Fruit fly (Drosophila melanogaster) whole organism, embryonic: ENCODE results near the gene bib.

Experiments
- Aef1 ChIP-seq: fragments of 200-800 bp; sonication (Bioruptor generic); IDR thresholded peaks from 3 replicates; pipeline ENCODE4 v1.3.6; 2022; ENCODE audit warnings: missing biosample characterization, missing genetic modification characterization
- Blimp-1 ChIP-seq: fragments of 200-800 bp; sonication (Bioruptor generic); optimal IDR thresholded peaks from 3 replicates; lab custom pipeline; 2018; ENCODE audit warnings: missing biosample characterization, missing genetic modification characterization, mild to moderate bottlenecking, moderate library complexity, missing genetic modification reagents
- CG10209 ChIP-seq: fragments of 200-800 bp; sonication (Bioruptor generic); optimal IDR thresholded peaks from 3 replicates; lab custom pipeline; 2017; ENCODE audit warnings: missing biosample characterization, mild to moderate bottlenecking, missing genetic modification characterization, missing genetic modification reagents
- CG10366 ChIP-seq: fragments of 200-800 bp; sonication (Bioruptor generic); IDR thresholded peaks from 2 replicates; pipeline ENCODE4 v1.3.6; 2022; ENCODE audit warnings: missing biosample characterization, missing genetic modification characterization
- CG11398 ChIP-seq: fragments of 200-800 bp; sonication (Bioruptor generic); optimal IDR thresholded peaks from 2 replicates; lab custom pipeline; 2016; ENCODE audit warnings: missing biosample characterization, missing genetic modification characterization
- CG12219 ChIP-seq: fragments of 200-800 bp; sonication (Bioruptor generic); optimal IDR thresholded peaks from 3 replicates; lab custom pipeline; 2018; ENCODE audit warnings: missing biosample characterization, mild to moderate bottlenecking, missing genetic modification characterization
- CG1602 ChIP-seq: fragments of 200-800 bp; sonication (Bioruptor generic); optimal IDR thresholded peaks from 3 replicates; lab custom pipeline; 2016; ENCODE audit warnings: missing biosample characterization, missing genetic modification characterization
- CG16863 ChIP-seq: fragments of 200-800 bp; sonication (Bioruptor generic); optimal IDR thresholded peaks from 3 replicates; lab custom pipeline; 2016; ENCODE audit warnings: missing biosample characterization, missing genetic modification characterization
- CG17612 ChIP-seq: fragments of 200-800 bp; sonication (Bioruptor generic); IDR thresholded peaks from 2 replicates; pipeline ENCODE4 v1.3.6; 2022; ENCODE audit warnings: missing biosample characterization, missing genetic modification characterization
- CG30431 ChIP-seq: fragments of 200-800 bp; sonication (Bioruptor generic); optimal IDR thresholded peaks from 2 replicates; lab custom pipeline; 2017; ENCODE audit warnings: missing biosample characterization, missing genetic modification characterization
- CG3163 ChIP-seq: fragments of 200-800 bp; sonication (Bioruptor generic); optimal IDR thresholded peaks from 3 replicates; lab custom pipeline; 2016; ENCODE audit warnings: missing biosample characterization, missing genetic modification characterization
- CG32767 ChIP-seq: fragments of 200-800 bp; sonication (Bioruptor generic); IDR thresholded peaks from 2 replicates; pipeline ENCODE4 v1.3.6; 2022; ENCODE audit warnings: missing biosample characterization, missing genetic modification characterization
- CG3838 ChIP-seq: fragments of 200-800 bp; sonication (Bioruptor generic); optimal IDR thresholded peaks from 3 replicates; lab custom pipeline; 2016; ENCODE audit warnings: missing biosample characterization, missing genetic modification characterization
- CG4424 ChIP-seq: fragments of 200-800 bp; sonication (Bioruptor generic); optimal IDR thresholded peaks from 3 replicates; lab custom pipeline; 2016; ENCODE audit warnings: missing biosample characterization, missing genetic modification characterization
- CG5245 ChIP-seq: fragments of 200-800 bp; sonication (Bioruptor generic); optimal IDR thresholded peaks from 3 replicates; lab custom pipeline; 2016; ENCODE audit warnings: missing biosample characterization, missing genetic modification characterization
- CG6854 ChIP-seq: fragments of 200-800 bp; sonication (Bioruptor generic); optimal IDR thresholded peaks from 3 replicates; lab custom pipeline; 2017; ENCODE audit warnings: missing biosample characterization, mild to moderate bottlenecking, missing genetic modification characterization
- D ChIP-seq, 2 experiments: fragments of 200-800 bp in 1 of 2; fragments of >200 bp in 1 of 2; sonication (Bioruptor generic) in 1 of 2; optimal IDR thresholded peaks; 2 replicates in 1 of 2; 3 replicates in 1 of 2; lab custom pipeline; 2017; ENCODE audit warnings: mild to moderate bottlenecking in 1 of 2, missing biosample characterization in 1 of 2, missing genetic modification characterization in 1 of 2, missing genetic modification reagents in 1 of 2
- Dll ChIP-seq: fragments of 200-800 bp; sonication (Bioruptor generic); IDR thresholded peaks from 4 replicates; pipeline ENCODE4 v1.3.6; 2022; ENCODE audit warnings: missing biosample characterization, missing genetic modification characterization; ENCODE audit not compliant: partially characterized antibody
- Dref ChIP-seq: fragments of 200-800 bp; sonication (Bioruptor generic); IDR thresholded peaks from 2 replicates; pipeline ENCODE4 v1.3.6; 2022; ENCODE audit warnings: missing biosample characterization, missing genetic modification characterization
- ERR ChIP-seq: fragments of 200-800 bp; sonication (Bioruptor generic); optimal IDR thresholded peaks from 2 replicates; lab custom pipeline; 2016; ENCODE audit warnings: missing biosample characterization, missing genetic modification characterization
- Ets65A ChIP-seq: fragments of 200-800 bp; sonication (Bioruptor generic); peaks from one replicate; lab custom pipeline; 2016; ENCODE audit warnings: missing biosample characterization, missing genetic modification characterization
- HHEX ChIP-seq: fragments of 200-800 bp; sonication (Bioruptor generic); optimal IDR thresholded peaks from 3 replicates; lab custom pipeline; 2017; ENCODE audit warnings: missing biosample characterization, mild to moderate bottlenecking, missing genetic modification characterization, missing genetic modification reagents
- Jarid2 ChIP-seq: fragments of 200-800 bp; sonication (Bioruptor generic); optimal IDR thresholded peaks from 3 replicates; lab custom pipeline; 2017; ENCODE audit warnings: mild to moderate bottlenecking, missing biosample characterization, missing genetic modification reagents, missing genetic modification characterization
- Lhr ChIP-seq: fragments of 200-800 bp; sonication (Bioruptor generic); optimal IDR thresholded peaks from 3 replicates; lab custom pipeline; 2017; ENCODE audit warnings: mild to moderate bottlenecking, missing biosample characterization, missing genetic modification reagents, missing genetic modification characterization
- Med ChIP-seq: fragments of 200-800 bp; sonication (Bioruptor generic); peaks from one replicate; lab custom pipeline; 2016; ENCODE audit warnings: missing biosample characterization, missing genetic modification characterization, mild to moderate bottlenecking, inconsistent platforms, moderate library complexity
- Mes4 ChIP-seq: fragments of 200-800 bp; sonication (Bioruptor generic); optimal IDR thresholded peaks from 2 replicates; lab custom pipeline; 2016; ENCODE audit warnings: missing biosample characterization, missing genetic modification characterization
- Xrp1 ChIP-seq: fragments of 200-800 bp; sonication (Bioruptor generic); IDR thresholded peaks from 2 replicates; pipeline ENCODE4 v1.3.6; 2022; ENCODE audit warnings: missing biosample characterization, missing genetic modification characterization
- aop ChIP-seq: fragments of 200-800 bp; sonication (Bioruptor generic); IDR thresholded peaks from 2 replicates; pipeline ENCODE4 v1.3.6; 2022; ENCODE audit warnings: missing biosample characterization, missing genetic modification characterization
- bsh ChIP-seq, 2 experiments: fragments of 200-800 bp; sonication (Bioruptor generic); optimal IDR thresholded peaks; 2 replicates each; lab custom pipeline; 2017 to 2018; ENCODE audit warnings: mild to moderate bottlenecking in 2 of 2, missing biosample characterization in 2 of 2, missing genetic modification characterization in 2 of 2, moderate library complexity in 1 of 2
- chif ChIP-seq, 2 experiments: fragments of 200-800 bp; sonication (Bioruptor generic); optimal IDR thresholded peaks; 3 replicates each; lab custom pipeline; 2016; ENCODE audit warnings: missing biosample characterization in 2 of 2, missing genetic modification characterization in 2 of 2
- chinmo ChIP-seq: fragments of 200-800 bp; sonication (Bioruptor generic); IDR thresholded peaks from 4 replicates; pipeline ENCODE4 v1.3.6; 2022; ENCODE audit warnings: missing biosample characterization, missing genetic modification characterization; ENCODE audit not compliant: partially characterized antibody
- croc ChIP-seq: fragments of 200-800 bp; sonication (Bioruptor generic); conservative IDR thresholded peaks from 3 replicates; pipeline ENCODE4 v1.3.6; 2022; ENCODE audit warnings: missing biosample characterization, missing genetic modification characterization
- crol ChIP-seq: fragments of 200-800 bp; sonication (Bioruptor generic); IDR thresholded peaks from 2 replicates; pipeline ENCODE4 v1.3.6; 2022; ENCODE audit warnings: missing biosample characterization, missing genetic modification characterization
- dmrt99B ChIP-seq: fragments of 200-800 bp; sonication (Bioruptor generic); optimal IDR thresholded peaks from 2 replicates; lab custom pipeline; 2018; ENCODE audit warnings: missing biosample characterization, mild to moderate bottlenecking, missing genetic modification characterization, moderate library complexity
- eve ChIP-seq, 2 experiments: fragments of >200 bp; optimal IDR thresholded peaks; 2 replicates each; lab custom pipeline; 2017; ENCODE audit warnings: missing biosample characterization in 2 of 2, missing genetic modification characterization in 2 of 2
- her ChIP-seq: fragments of 200-800 bp; sonication (Bioruptor generic); optimal IDR thresholded peaks from 2 replicates; lab custom pipeline; 2016; ENCODE audit warnings: missing biosample characterization, missing genetic modification characterization
- maf-S ChIP-seq: fragments of 200-800 bp; sonication (Bioruptor generic); optimal IDR thresholded peaks from 2 replicates; lab custom pipeline; 2016; ENCODE audit warnings: missing biosample characterization, missing genetic modification characterization
- sens ChIP-seq: fragments of 200-800 bp; sonication (Bioruptor generic); peaks from one replicate; lab custom pipeline; 2016; ENCODE audit warnings: missing biosample characterization, missing genetic modification characterization
- slp2 ChIP-seq: fragments of 200-800 bp; sonication (Bioruptor generic); optimal IDR thresholded peaks from 2 replicates; lab custom pipeline; 2016; ENCODE audit warnings: missing biosample characterization, missing genetic modification characterization
- sob ChIP-seq: fragments of 200-800 bp; sonication (Bioruptor generic); IDR thresholded peaks from 2 replicates; pipeline ENCODE4 v1.3.6; 2022; ENCODE audit warnings: missing biosample characterization, missing genetic modification characterization
- sr ChIP-seq: fragments of 200-800 bp; sonication (Bioruptor generic); IDR thresholded peaks from 3 replicates; pipeline ENCODE4 v1.3.6; 2022; ENCODE audit warnings: missing biosample characterization, missing genetic modification characterization
- tna ChIP-seq: fragments of 200-800 bp; sonication (Bioruptor generic); IDR thresholded peaks from 2 replicates; pipeline ENCODE4 v1.3.6; 2022; ENCODE audit warnings: missing biosample characterization, missing genetic modification characterization; ENCODE audit not compliant: partially characterized antibody
- trh ChIP-seq: fragments of 200-800 bp; sonication (Bioruptor generic); optimal IDR thresholded peaks from 2 replicates; lab custom pipeline; 2016; ENCODE audit warnings: missing biosample characterization, missing genetic modification characterization
- vnd ChIP-seq: fragments of 200-800 bp; sonication (Bioruptor generic); IDR thresholded peaks from 3 replicates; pipeline ENCODE4 v1.3.6; 2022; ENCODE audit warnings: missing biosample characterization, missing genetic modification characterization; ENCODE audit not compliant: partially characterized antibody

The bib gene

DNA sequence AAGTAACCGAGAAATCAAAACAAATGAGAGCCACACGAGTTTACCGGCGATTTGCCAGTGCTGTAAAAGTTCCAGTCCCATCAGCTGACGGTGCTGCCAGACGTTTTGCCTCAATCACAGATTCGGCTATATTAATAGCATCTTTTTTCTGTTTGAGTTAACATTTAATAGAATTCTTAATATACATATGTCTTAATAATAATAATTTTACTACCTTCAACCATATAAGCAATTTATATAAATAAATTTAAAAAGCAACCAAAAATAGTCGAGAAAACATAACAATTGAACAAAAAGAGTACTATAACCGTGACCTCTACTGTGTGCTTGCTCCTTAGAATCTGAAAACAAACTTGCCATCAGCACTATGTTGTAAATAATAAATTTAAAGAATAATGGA, 30.3 kb upstream of the bib start, which contains the start of the genes CG13126 and CG4709 (continued):
- TF ChIP-seq eve (GFP tag; optimal IDR thresholded peaks at IDR 0.05; lab: Kevin White, UChicago) (no peak), CG30431 (GFP tag; lab: Kevin White, UChicago) (peak; percentile 71), CG6854 (GFP tag; lab: Kevin White, UChicago) (peak; percentile 87), her (GFP tag; lab: Kevin White, UChicago) (no peak), croc (GFP tag; lab: Robert Waterston, UW) (peak; percentile 87), vnd (no peak), Blimp-1 (GFP tag; lab: Kevin White, UChicago) (peak; percentile 94), sob (GFP tag; lab: Robert Waterston, UW) (peak; percentile 91), CG3838 (GFP tag; lab: Kevin White, UChicago) (peak; percentile 58), Xrp1 (GFP tag; lab: Robert Waterston, UW) (peak; percentile 97), sens (GFP tag; lab: Kevin White, UChicago) (peak; percentile 96), crol (GFP tag; lab: Robert Waterston, UW) (no peak), maf-S (GFP tag; lab: Kevin White, UChicago) (no peak), tna (no peak), bsh (GFP tag; optimal IDR thresholded peaks at IDR 0.05; lab: Kevin White, UChicago) (peak; percentile 63 to 92), CG3163 (GFP tag; lab: Kevin White, UChicago) (no peak), Dll (GFP tag; lab: Robert Waterston, UW) (no peak), CG17612 (0 out of 2 replicates have a peak, but pooled peaks have one; percentile 30), CG12219 (GFP tag; lab: Kevin White, UChicago) (peak; percentile 70), chinmo (GFP tag; lab: Robert Waterston, UW) (no peak), aop (GFP tag; lab: Robert Waterston, UW) (no peak), CG10366 (GFP tag; lab: Robert Waterston, UW) (peak; percentile 87), CG32767 (GFP tag; lab: Robert Waterston, UW) (peak; percentile 88), sr (no peak), CG16863 (peak; percentile 24), chif (GFP tag; optimal IDR thresholded peaks at IDR 0.05; lab: Kevin White, UChicago) (peak in 1 of 2 experiments; percentile 42), Jarid2 (GFP tag; lab: Kevin White, UChicago) (peak; percentile 67), CG1602 (GFP tag; lab: Kevin White, UChicago) (peak; percentile 89), Mes4 (no peak), CG11398 (GFP tag; lab: Kevin White, UChicago) (no peak), ERR (GFP tag; lab: Kevin White, UChicago) (no peak), CG5245 (GFP tag; lab: Kevin White, UChicago) (peak; percentile 77), CG10209 (peak; percentile 91), Aef1 (GFP tag; lab: Robert Waterston, UW) (peak; percentile 81), CG4424 (GFP tag; lab: Kevin White, UChicago) (peak; percentile 94), D (optimal IDR thresholded peaks at IDR 0.05; lab: Kevin White, UChicago) (no peak), D (GFP tag; optimal IDR thresholded peaks at IDR 0.05; lab: Kevin White, UChicago) (peak; percentile 87), dmrt99B (peak; percentile 94)

- TF ChIP-seq slp2 (GFP tag; lab: Kevin White, UChicago), result no peak
- TF ChIP-seq Med (GFP tag; lab: Kevin White, UChicago), result peak; percentile 55
- 0 out of 2 replicates have a peak, but pooled peaks have one; percentile 28 for TF ChIP-seq Dref (GFP tag; lab: Robert Waterston, UW)
- peak; percentile 60 for TF ChIP-seq Ets65A (GFP tag; lab: Kevin White, UChicago)
- no peak for TF ChIP-seq trh (GFP tag; lab: Kevin White, UChicago)
- TF ChIP-seq Lhr (GFP tag; lab: Kevin White, UChicago), result no peak
- no peak for TF ChIP-seq HHEX (GFP tag; lab: Kevin White, UChicago)
Measured at dm6 chr2L:9954696-9955095, 29.7 kb upstream of the bib start.
